Worm (Caenorhabditis elegans) whole organism, L4 larva: ENCODE results near the gene R04D3.3.

Experiments
- D1046.2 ChIP-seq: fragments of 200-800 bp; sonication (Bioruptor generic); IDR thresholded peaks from 2 replicates; pipeline ENCODE4 v1.3.6; 2022; ENCODE audit warnings: missing genetic modification characterization, missing compliant biosample characterization
- F10B5.3 ChIP-seq: sonication (generic microtip); optimal IDR thresholded peaks from 2 replicates; lab custom pipeline; 2016; ENCODE audit warnings: mild to moderate bottlenecking, missing genetic modification characterization, missing compliant biosample characterization
- F26F4.8 ChIP-seq: fragments of 200-800 bp; sonication (Bioruptor generic); conservative IDR thresholded peaks from 2 replicates; pipeline ENCODE4 v1.3.6; 2022; ENCODE audit warnings: missing genetic modification characterization, missing compliant biosample characterization
- F37D6.2 ChIP-seq: sonication (generic microtip); optimal IDR thresholded peaks from 2 replicates; lab custom pipeline; 2016; ENCODE audit warnings: mild to moderate bottlenecking, missing genetic modification characterization, missing compliant biosample characterization
- R02D3.7 ChIP-seq: fragments of 150-350 bp; sonication (generic microtip); optimal IDR thresholded peaks from 3 replicates; lab custom pipeline; 2014; ENCODE audit warnings: missing biosample characterization, missing genetic modification characterization
- T20F7.1 ChIP-seq: fragments of 200-800 bp; sonication (Bioruptor generic); optimal IDR thresholded peaks from 2 replicates; lab custom pipeline; 2018; ENCODE audit warnings: mild to moderate bottlenecking, missing genetic modification characterization, missing compliant biosample characterization
- Y105C5A.15 ChIP-seq: fragments of 200-800 bp; sonication (Bioruptor generic); IDR thresholded peaks from 2 replicates; pipeline ENCODE4 v1.3.6; 2022; ENCODE audit warnings: missing genetic modification characterization, missing compliant biosample characterization
- Y5F2A.4 ChIP-seq: fragments of 200-800 bp; sonication (Bioruptor generic); optimal IDR thresholded peaks from 2 replicates; lab custom pipeline; 2018; ENCODE audit warnings: mild to moderate bottlenecking, missing genetic modification characterization, missing compliant biosample characterization
- Y75B8A.6 ChIP-seq: fragments of 200-800 bp; sonication (Bioruptor generic); IDR thresholded peaks from 2 replicates; pipeline ENCODE4 v1.3.6; 2022; ENCODE audit warnings: missing genetic modification reagents, missing genetic modification characterization, missing compliant biosample characterization
- ZK337.2 ChIP-seq: fragments of 200-800 bp; sonication (Bioruptor generic); IDR thresholded peaks from 2 replicates; pipeline ENCODE4 v1.3.6; 2022; ENCODE audit warnings: missing genetic modification reagents, missing genetic modification characterization, missing compliant biosample characterization
- ZK546.5 ChIP-seq, 2 experiments: sonication (generic microtip); optimal IDR thresholded peaks; 2 replicates each; lab custom pipeline; 2017; ENCODE audit warnings: missing biosample characterization in 2 of 2, missing genetic modification characterization in 2 of 2
- aly-2 ChIP-seq: sonication (generic microtip); optimal IDR thresholded peaks from 2 replicates; lab custom pipeline; 2018; ENCODE audit warnings: missing biosample characterization, missing genetic modification characterization
- ama-1 ChIP-seq: fragments of 150-350 bp; optimal IDR thresholded peaks from 2 replicates; lab custom pipeline; 2014; ENCODE audit warnings: inconsistent platforms, mixed read lengths
- arid-1 ChIP-seq: fragments of 200-800 bp; sonication (Bioruptor generic); conservative IDR thresholded peaks from 2 replicates; pipeline ENCODE4 v1.3.6; 2022; ENCODE audit warnings: missing genetic modification reagents, missing genetic modification characterization, missing compliant biosample characterization
- attf-4 ChIP-seq: sonication (generic microtip); optimal IDR thresholded peaks from 3 replicates; lab custom pipeline; 2017; ENCODE audit warnings: missing biosample characterization, missing genetic modification characterization
- ceh-44 ChIP-seq: fragments of 200-800 bp; sonication (Bioruptor generic); IDR thresholded peaks from 2 replicates; pipeline ENCODE4 v1.3.6; 2022; ENCODE audit warnings: missing genetic modification reagents, missing genetic modification characterization, missing compliant biosample characterization
- ceh-82 ChIP-seq: sonication (generic microtip); optimal IDR thresholded peaks from 2 replicates; lab custom pipeline; 2017; ENCODE audit warnings: missing biosample characterization, missing genetic modification characterization
- daf-12 ChIP-seq: fragments of 150-350 bp; optimal IDR thresholded peaks from 2 replicates; lab custom pipeline; 2014; ENCODE audit warnings: missing biosample characterization, missing genetic modification reagents, missing genetic modification characterization
- dmd-8 ChIP-seq: fragments of 200-800 bp; sonication (Bioruptor generic); IDR thresholded peaks from 2 replicates; pipeline ENCODE4 v1.3.6; 2022; ENCODE audit warnings: missing genetic modification characterization, missing compliant biosample characterization
- duxl-1 ChIP-seq: sonication (generic microtip); optimal IDR thresholded peaks from 2 replicates; lab custom pipeline; 2016; ENCODE audit warnings: mild to moderate bottlenecking, missing genetic modification characterization, moderate library complexity, missing compliant biosample characterization; ENCODE audit not compliant: poor library complexity
- dve-1 ChIP-seq: sonication (generic microtip); optimal IDR thresholded peaks from 2 replicates; lab custom pipeline; 2017; ENCODE audit warnings: antibody characterized with exemption, mild to moderate bottlenecking, missing genetic modification characterization, missing compliant biosample characterization; ENCODE audit not compliant: insufficient read depth
- egl-27 ChIP-seq: sonication (generic microtip); optimal IDR thresholded peaks from 3 replicates; lab custom pipeline; 2017; ENCODE audit warnings: missing biosample characterization, missing genetic modification reagents, missing genetic modification characterization
- egl-43 ChIP-seq: fragments of 200-800 bp; sonication (Bioruptor generic); IDR thresholded peaks from 2 replicates; pipeline ENCODE4 v1.3.6; 2022; ENCODE audit warnings: missing genetic modification reagents, missing genetic modification characterization, missing compliant biosample characterization
- hif-1 ChIP-seq, 2 experiments: sonication (generic microtip); optimal IDR thresholded peaks; 2 replicates each; lab custom pipeline; 2016 to 2017; ENCODE audit warnings: missing compliant biosample characterization in 2 of 2, missing genetic modification characterization in 2 of 2, missing genetic modification reagents in 2 of 2, missing genotype in 2 of 2, mild to moderate bottlenecking in 1 of 2
- hmg-1.1 ChIP-seq: fragments of 200-800 bp; sonication (Bioruptor generic); IDR thresholded peaks from 2 replicates; pipeline ENCODE4 v1.3.6; 2022; ENCODE audit warnings: missing genetic modification reagents, missing genetic modification characterization, missing compliant biosample characterization
- lim-7 ChIP-seq: fragments of 200-800 bp; sonication (Bioruptor generic); IDR thresholded peaks from 2 replicates; pipeline ENCODE4 v1.3.6; 2022; ENCODE audit warnings: missing genetic modification characterization, missing compliant biosample characterization
- lin-1 ChIP-seq: fragments of 200-800 bp; sonication (Bioruptor generic); IDR thresholded peaks from 2 replicates; pipeline ENCODE4 v1.3.6; 2022; ENCODE audit warnings: missing genetic modification reagents, missing genetic modification characterization, missing compliant biosample characterization
- lin-13 ChIP-seq: fragments of 150-350 bp; optimal IDR thresholded peaks from 2 replicates; lab custom pipeline; 2014; ENCODE audit warnings: missing biosample characterization, missing genetic modification reagents, missing genetic modification characterization
- lin-29 ChIP-seq: fragments of 200-800 bp; sonication (Bioruptor generic); IDR thresholded peaks from 2 replicates; pipeline ENCODE4 v1.3.6; 2022; ENCODE audit warnings: missing genetic modification reagents, missing genetic modification characterization, missing compliant biosample characterization
- lin-39 ChIP-seq: fragments of 150-350 bp; optimal IDR thresholded peaks from 2 replicates; lab custom pipeline; 2014; ENCODE audit warnings: missing biosample characterization, missing genetic modification reagents, missing genetic modification characterization
- lir-3 ChIP-seq: sonication (generic microtip); optimal IDR thresholded peaks from 2 replicates; lab custom pipeline; 2016; ENCODE audit warnings: mild to moderate bottlenecking, missing genetic modification characterization, missing compliant biosample characterization
- madf-9 ChIP-seq: fragments of 200-800 bp; sonication (Bioruptor generic); conservative IDR thresholded peaks from 2 replicates; pipeline ENCODE4 v1.3.6; 2022; ENCODE audit warnings: missing genetic modification reagents, missing genetic modification characterization, missing compliant biosample characterization
- mdl-1 ChIP-seq, 2 experiments: fragments of 150-350 bp in 1 of 2; sonication (generic microtip) in 1 of 2; optimal IDR thresholded peaks; 2 replicates each; lab custom pipeline; 2014 to 2017; ENCODE audit warnings: missing biosample characterization in 2 of 2, missing genetic modification characterization in 2 of 2
- mep-1 ChIP-seq: fragments of 150-350 bp; sonication (generic microtip); optimal IDR thresholded peaks from 3 replicates; lab custom pipeline; 2014; ENCODE audit warnings: missing biosample characterization, missing genetic modification characterization
- nhr-10 ChIP-seq: fragments of 150-350 bp; optimal IDR thresholded peaks from 2 replicates; lab custom pipeline; 2014; ENCODE audit warnings: missing biosample characterization, missing genetic modification characterization
- nhr-111 ChIP-seq: fragments of 200-800 bp; sonication (Bioruptor generic); optimal IDR thresholded peaks from 2 replicates; lab custom pipeline; 2018; ENCODE audit warnings: mild to moderate bottlenecking, missing genetic modification characterization, missing compliant biosample characterization
- nhr-237 ChIP-seq: sonication (generic microtip); optimal IDR thresholded peaks from 2 replicates; lab custom pipeline; 2017; ENCODE audit warnings: missing biosample characterization, missing genetic modification characterization
- nhr-42 ChIP-seq: fragments of 200-800 bp; sonication (Bioruptor generic); IDR thresholded peaks from 2 replicates; pipeline ENCODE4 v1.3.6; 2022; ENCODE audit warnings: missing genetic modification characterization, missing compliant biosample characterization
- nhr-48 ChIP-seq: sonication (generic microtip); optimal IDR thresholded peaks from 2 replicates; lab custom pipeline; 2016; ENCODE audit warnings: mild to moderate bottlenecking, missing genetic modification characterization, missing compliant biosample characterization
- nhr-76 ChIP-seq: fragments of 150-350 bp; optimal IDR thresholded peaks from 2 replicates; lab custom pipeline; 2014; ENCODE audit warnings: missing biosample characterization, missing genetic modification characterization
- nhr-77 ChIP-seq: fragments of 150-350 bp; optimal IDR thresholded peaks from 2 replicates; lab custom pipeline; 2014; ENCODE audit warnings: missing biosample characterization, missing genetic modification characterization
- pqm-1 ChIP-seq: sonication (generic microtip); optimal IDR thresholded peaks from 2 replicates; lab custom pipeline; 2017; ENCODE audit warnings: missing biosample characterization, missing genetic modification characterization
- set-16 ChIP-seq: fragments of 200-800 bp; sonication (Bioruptor generic); IDR thresholded peaks from 2 replicates; pipeline ENCODE4 v1.3.6; 2022; ENCODE audit warnings: missing genetic modification reagents, missing genetic modification characterization, missing compliant biosample characterization
- skn-1 ChIP-seq: fragments of 150-350 bp; optimal IDR thresholded peaks from 2 replicates; lab custom pipeline; 2014; ENCODE audit warnings: missing biosample characterization, missing genetic modification characterization
- snpc-4 ChIP-seq: fragments of 150-350 bp; optimal IDR thresholded peaks from 2 replicates; lab custom pipeline; 2014; ENCODE audit warnings: missing biosample characterization, missing genetic modification characterization
- spr-3 ChIP-seq: fragments of 200-800 bp; sonication (Bioruptor generic); optimal IDR thresholded peaks from 2 replicates; lab custom pipeline; 2018; ENCODE audit warnings: mild to moderate bottlenecking, missing genetic modification characterization, missing compliant biosample characterization
- tag-97 ChIP-seq: fragments of 200-800 bp; sonication (Bioruptor generic); IDR thresholded peaks from 2 replicates; pipeline ENCODE4 v1.3.6; 2022; ENCODE audit warnings: missing genetic modification characterization, missing compliant biosample characterization
- unc-130 ChIP-seq: sonication (generic microtip); optimal IDR thresholded peaks from 2 replicates; lab custom pipeline; 2016; ENCODE audit warnings: missing genetic modification reagents, missing genetic modification characterization, missing compliant biosample characterization
- unc-39 ChIP-seq: sonication (generic microtip); optimal IDR thresholded peaks from 2 replicates; lab custom pipeline; 2017; ENCODE audit warnings: missing biosample characterization, missing genetic modification characterization
- vab-7 ChIP-seq: fragments of 200-800 bp; sonication (Bioruptor generic); IDR thresholded peaks from 2 replicates; pipeline ENCODE4 v1.3.6; 2022; ENCODE audit warnings: missing genetic modification reagents, missing genetic modification characterization, missing compliant biosample characterization
- zag-1 ChIP-seq: fragments of 150-350 bp; optimal IDR thresholded peaks from 2 replicates; lab custom pipeline; 2014; ENCODE audit warnings: missing biosample characterization, missing genetic modification characterization
- ztf-11 ChIP-seq: fragments of 150-350 bp; optimal IDR thresholded peaks from 2 replicates; lab custom pipeline; 2014; ENCODE audit warnings: missing biosample characterization, missing genetic modification characterization
- ztf-7 ChIP-seq: fragments of 150-350 bp; optimal IDR thresholded peaks from 2 replicates; lab custom pipeline; 2014; ENCODE audit warnings: missing biosample characterization, missing genetic modification characterization

Gene R04D3.3

ce11 chrX:13251354-13251843 is 39.0 kb downstream of the R04D3.3 start (continued):
- no peak for TF ChIP-seq ZK337.2 (GFP tag; lab: Robert Waterston, UW)
- TF ChIP-seq F10B5.3 (tag; lab: Kevin White, UChicago): no peak
- TF ChIP-seq ceh-44 (GFP tag; lab: Robert Waterston, UW): no peak
- TF ChIP-seq skn-1 (tag; lab: Kevin White, UChicago): no peak
- peak; percentile 81 for TF ChIP-seq mep-1 (tag; lab: Kevin White, UChicago)
- peak; percentile 70 for TF ChIP-seq hmg-1.1 (GFP tag; lab: Robert Waterston, UW)
- TF ChIP-seq vab-7 (GFP tag; lab: Robert Waterston, UW): no peak
- no peak for TF ChIP-seq ceh-82 (tag; lab: Kevin White, UChicago)
- TF ChIP-seq daf-12 (tag; lab: Kevin White, UChicago): no peak
- peak; percentile 73 for TF ChIP-seq nhr-10 (tag; lab: Kevin White, UChicago)
- TF ChIP-seq ztf-11 (tag; lab: Kevin White, UChicago): no peak
- TF ChIP-seq hif-1 (tag; optimal IDR thresholded peaks at IDR 0.05; lab: Kevin White, UChicago): peak in 1 of 2 experiments; percentile 69
- TF ChIP-seq nhr-237: no peak
- TF ChIP-seq nhr-42 (GFP tag; lab: Robert Waterston, UW): no peak
- TF ChIP-seq snpc-4 (tag; lab: Kevin White, UChicago): no peak
- TF ChIP-seq aly-2 (tag; lab: Kevin White, UChicago): no peak
- no peak for TF ChIP-seq nhr-76 (tag; lab: Kevin White, UChicago)
- TF ChIP-seq unc-39 (tag; lab: Kevin White, UChicago): no peak
- no peak for TF ChIP-seq pqm-1 (tag; lab: Kevin White, UChicago)
- no peak for TF ChIP-seq nhr-111 (GFP tag; lab: Kevin White, UChicago)
- TF ChIP-seq ZK546.5 (tag; optimal IDR thresholded peaks at IDR 0.05; lab: Kevin White, UChicago): no peak
- TF ChIP-seq nhr-48 (tag; lab: Kevin White, UChicago): peak; percentile 22
- no peak for TF ChIP-seq F37D6.2
- TF ChIP-seq F26F4.8 (GFP tag; lab: Robert Waterston, UW): no peak
- TF ChIP-seq duxl-1 (tag; lab: Kevin White, UChicago): no peak
- TF ChIP-seq D1046.2 (GFP tag; lab: Robert Waterston, UW): no peak
- TF ChIP-seq ama-1 (lab: Kevin White, UChicago): no peak
- no peak for TF ChIP-seq T20F7.1 (GFP tag; lab: Kevin White, UChicago)
- no peak for TF ChIP-seq lin-29
- TF ChIP-seq egl-27 (tag; lab: Kevin White, UChicago): no peak
- TF ChIP-seq set-16 (GFP tag; lab: Robert Waterston, UW): no peak
- TF ChIP-seq arid-1: peak; percentile 44; the same call in 1 of the 2 replicates
- TF ChIP-seq tag-97 (GFP tag; lab: Robert Waterston, UW): no peak
- TF ChIP-seq ztf-7 (tag; lab: Kevin White, UChicago): peak; percentile 35
- peak; percentile 70; the same call in 1 of the 2 replicates for TF ChIP-seq lin-1 (GFP tag; lab: Robert Waterston, UW)
- TF ChIP-seq Y75B8A.6 (GFP tag; lab: Robert Waterston, UW): no peak
- TF ChIP-seq spr-3 (GFP tag; lab: Kevin White, UChicago): no peak
- no peak for TF ChIP-seq unc-130 (GFP tag; lab: Kevin White, UChicago)
- TF ChIP-seq dmd-8 (GFP tag; lab: Robert Waterston, UW): no peak
- no peak for TF ChIP-seq R02D3.7
- peak; percentile 85 to 99 for TF ChIP-seq mdl-1 (tag; optimal IDR thresholded peaks at IDR 0.05; lab: Kevin White, UChicago)
- TF ChIP-seq lir-3 (tag; lab: Kevin White, UChicago): no peak
- no peak for TF ChIP-seq madf-9 (GFP tag; lab: Robert Waterston, UW)
- no peak for TF ChIP-seq zag-1 (tag; lab: Kevin White, UChicago)
- TF ChIP-seq lin-13 (GFP tag; lab: Kevin White, UChicago): no peak
- peak; percentile 55 for TF ChIP-seq nhr-77 (tag; lab: Kevin White, UChicago)
- no peak for TF ChIP-seq Y105C5A.15 (GFP tag; lab: Robert Waterston, UW)
- no peak for TF ChIP-seq Y5F2A.4 (GFP tag; lab: Kevin White, UChicago)
- TF ChIP-seq lin-39 (tag; lab: Kevin White, UChicago): no peak
- TF ChIP-seq attf-4 (tag; lab: Kevin White, UChicago): no peak
- TF ChIP-seq egl-43 (GFP tag; lab: Robert Waterston, UW): no peak
- peak; percentile 35 for TF ChIP-seq dve-1 (tag; lab: Kevin White, UChicago)
- TF ChIP-seq lim-7: no peak
